Worm (Caenorhabditis elegans): ENCODE results near the gene ZK550.2.
A peak's percentile ranks its signal among the peaks of the same experiment; 100 is the strongest.

ZK550.2 gene

ce11 chrIV:17277459-17278173, 32.2 kb downstream of the ZK550.2 start:
- TF ChIP-seq cnd-1 (tag; optimal IDR thresholded peaks at IDR 0.05) (peak; percentile 75), bed-3 (GFP tag; optimal IDR thresholded peaks at IDR 0.05) (no peak)

- TF ChIP-seq elt-1 (tag; optimal IDR thresholded peaks at IDR 0.05; ENCODE audit: borderline replicate concordance, insufficient read depth) (peak; percentile 7), zip-8 (tag; optimal IDR thresholded peaks at IDR 0.05) (no peak), hlh-1 (tag; optimal IDR thresholded peaks at IDR 0.05) (peak; percentile 41), ces-1 (GFP tag; optimal IDR thresholded peaks at IDR 0.05) (peak; percentile 95), unc-39 (tag; optimal IDR thresholded peaks at IDR 0.05) (peak; percentile 16), unc-120 (tag; optimal IDR thresholded peaks at IDR 0.05; ENCODE audit: poor library complexity, severe bottlenecking) (peak; percentile 78), unc-62 (GFP tag; optimal IDR thresholded peaks at IDR 0.05) (peak; percentile 91), pha-4 (tag; optimal IDR thresholded peaks at IDR 0.05) (peak; percentile 94), drap-1 (GFP tag; optimal IDR thresholded peaks at IDR 0.05) (peak; percentile 87), snpc-4 (tag; optimal IDR thresholded peaks at IDR 0.05) (no peak), nhr-12 (tag; optimal IDR thresholded peaks at IDR 0.05) (no peak), mep-1 (tag; optimal IDR thresholded peaks at IDR 0.05) (peak; percentile 99), sem-2 (GFP tag; optimal IDR thresholded peaks at IDR 0.05) (peak; percentile 20), blmp-1 (tag; optimal IDR thresholded peaks at IDR 0.05) (peak; percentile 23), ceh-83 (GFP tag; optimal IDR thresholded peaks at IDR 0.05) (peak; percentile 79), nhr-237 (tag; optimal IDR thresholded peaks at IDR 0.05) (peak; percentile 97), lin-13 (tag; optimal IDR thresholded peaks at IDR 0.05) (peak; percentile 99), ceh-39 (tag; optimal IDR thresholded peaks at IDR 0.05) (peak; percentile 96), cnd-1 (tag; optimal IDR thresholded peaks at IDR 0.05) (peak; percentile 93), ztf-11 (tag; optimal IDR thresholded peaks at IDR 0.05) (peak; percentile 83), lsy-2 (tag; optimal IDR thresholded peaks at IDR 0.05) (peak; percentile 89), ceh-43 (GFP tag; optimal IDR thresholded peaks at IDR 0.05) (peak; percentile 89), flh-1 (GFP tag; optimal IDR thresholded peaks at IDR 0.05) (peak; percentile 45), bed-3 (GFP tag; optimal IDR thresholded peaks at IDR 0.05) (no peak), lin-32 (GFP tag; optimal IDR thresholded peaks at IDR 0.05) (peak; percentile 10), sptf-1 (tag; optimal IDR thresholded peaks at IDR 0.05) (peak; percentile 93), ham-2 (GFP tag; optimal IDR thresholded peaks at IDR 0.05) (peak; percentile 20), elt-3 (tag; optimal IDR thresholded peaks at IDR 0.05) (no peak), tbx-8 (GFP tag; optimal IDR thresholded peaks at IDR 0.05) (peak; percentile 82), nhr-2 (tag; optimal IDR thresholded peaks at IDR 0.05) (peak; percentile 44), nhr-76 (tag; optimal IDR thresholded peaks at IDR 0.05) (no peak), M03D4.4 (tag; optimal IDR thresholded peaks at IDR 0.05) (peak; percentile 90), mls-2 (tag; optimal IDR thresholded peaks at IDR 0.05) (peak; percentile 93), nhr-28 (tag; optimal IDR thresholded peaks at IDR 0.05) (no peak), mab-5 (tag; optimal IDR thresholded peaks at IDR 0.05) (peak; percentile 68)
Observed at ce11 chrIV:17278363-17278762, 33.0 kb downstream of the ZK550.2 start.

ce11 chrIV:17278861-17279591, 33.6 kb downstream of the ZK550.2 start, which contains the start of gene hsp-1:
hsp-1 (plus strand) TSS chrIV:17278959.
- TF ChIP-seq pha-4 (tag; optimal IDR thresholded peaks at IDR 0.05) (no peak), elt-3 (tag; optimal IDR thresholded peaks at IDR 0.05) (no peak), M03D4.4 (tag; optimal IDR thresholded peaks at IDR 0.05) (no peak), ceh-83 (GFP tag; optimal IDR thresholded peaks at IDR 0.05) (no peak), sptf-1 (tag; optimal IDR thresholded peaks at IDR 0.05) (no peak), snpc-4 (tag; optimal IDR thresholded peaks at IDR 0.05) (no peak), nhr-2 (tag; optimal IDR thresholded peaks at IDR 0.05) (no peak), lsy-2 (tag; optimal IDR thresholded peaks at IDR 0.05) (no peak), lin-13 (tag; optimal IDR thresholded peaks at IDR 0.05) (no peak), blmp-1 (tag; optimal IDR thresholded peaks at IDR 0.05) (no peak), unc-62 (GFP tag; optimal IDR thresholded peaks at IDR 0.05) (no peak), nhr-76 (tag; optimal IDR thresholded peaks at IDR 0.05) (no peak), cnd-1 (tag; optimal IDR thresholded peaks at IDR 0.05) (no peak), ztf-11 (tag; optimal IDR thresholded peaks at IDR 0.05) (no peak), nhr-28 (tag; optimal IDR thresholded peaks at IDR 0.05) (no peak), tbx-8 (GFP tag; optimal IDR thresholded peaks at IDR 0.05) (no peak)

All from whole organism, mixed stage, embryonic.